Worm (Caenorhabditis elegans): Measurements from ENCODE around the gene Y55F3BR.1.

Gene Y55F3BR.1

DNA sequence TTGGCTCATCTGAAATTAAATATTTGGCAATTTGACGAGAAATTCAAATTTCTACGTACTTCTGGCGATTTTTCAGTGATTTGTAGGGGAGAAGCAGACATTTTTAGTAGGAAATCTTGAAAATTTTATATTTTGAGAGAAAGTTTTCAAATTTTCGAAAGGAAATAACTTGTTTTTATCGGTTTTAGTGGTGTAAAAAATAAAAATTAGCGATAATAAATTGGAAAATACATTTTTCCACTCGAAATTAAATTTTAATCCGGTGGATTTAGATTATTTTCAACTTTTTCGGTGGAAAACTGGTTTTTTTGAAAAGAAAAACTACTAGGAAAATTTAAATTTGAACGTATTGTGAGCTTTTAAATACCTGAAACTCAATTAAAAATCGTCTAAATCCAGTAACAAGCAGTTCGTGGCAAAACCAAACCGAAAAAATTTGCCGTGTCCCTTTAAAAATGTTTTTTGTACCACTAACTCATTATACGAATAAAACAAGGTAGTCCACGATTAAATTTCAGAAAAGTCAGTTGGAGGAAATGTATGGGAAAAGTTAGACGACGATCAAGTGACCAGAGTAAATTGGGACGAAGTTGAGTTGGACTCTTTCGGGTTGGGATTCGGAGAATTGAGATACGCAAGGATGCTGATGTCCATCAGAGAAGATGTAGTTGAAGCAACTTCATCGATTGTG is 42.6 kb upstream of the Y55F3BR.1 start, which contains the start of the genes madf-1 and Y55F3BR.10:
Gene madf-1, minus strand, starts transcription at position 101 of the 691 bp plus-strand sequence.
Gene Y55F3BR.10, plus strand, starts transcription at position 641 of the 691 bp plus-strand sequence.
- TF ChIP-seq tra-4 (tag; optimal IDR thresholded peaks at IDR 0.05) (no peak), F13C5.2 (tag; optimal IDR thresholded peaks at IDR 0.05) (no peak), ceh-13 (GFP tag; optimal IDR thresholded peaks at IDR 0.05) (no peak), aly-1 (tag; optimal IDR thresholded peaks at IDR 0.05) (no peak), scrt-1 (GFP tag; IDR thresholded peaks at IDR 0.05) (no peak), B0310.2 (tag; optimal IDR thresholded peaks at IDR 0.05) (no peak), pes-1 (GFP tag; IDR thresholded peaks at IDR 0.05) (no peak), flt-1 (GFP tag; IDR thresholded peaks at IDR 0.05) (no peak), ceh-36 (tag; optimal IDR thresholded peaks at IDR 0.05) (no peak), hmbx-1 (tag; optimal IDR thresholded peaks at IDR 0.05) (no peak), tbx-11 (GFP tag; IDR thresholded peaks at IDR 0.05) (no peak), hnd-1 (tag; optimal IDR thresholded peaks at IDR 0.05) (no peak), hmg-4 (GFP tag; optimal IDR thresholded peaks at IDR 0.05) (no peak), ets-7 (tag; optimal IDR thresholded peaks at IDR 0.05) (no peak), ama-1 (optimal IDR thresholded peaks at IDR 0.05) (no peak), tbx-37 (GFP tag; conservative IDR thresholded peaks at IDR 0.05) (no peak), sea-1 (GFP tag; conservative IDR thresholded peaks at IDR 0.05) (no peak)

DNA sequence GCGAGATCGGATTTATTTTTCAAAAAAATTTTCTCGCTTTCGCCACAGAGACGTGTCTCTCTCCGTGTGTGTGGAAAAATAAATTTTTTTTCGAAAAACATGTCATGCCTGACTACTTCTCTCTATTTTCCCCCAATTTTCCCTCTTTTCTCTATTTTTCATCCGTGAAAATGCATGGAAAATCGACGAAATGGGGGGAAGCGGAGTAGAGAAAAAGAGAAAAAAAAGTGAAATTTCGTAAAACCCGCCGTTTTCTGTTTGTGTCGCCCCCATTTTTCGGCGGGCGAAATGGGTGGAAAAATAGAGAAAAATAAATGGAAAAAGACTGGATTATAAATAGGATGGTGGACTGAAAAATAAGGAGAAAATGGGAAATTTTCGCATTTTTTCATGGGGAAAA is 41.1 kb upstream of the Y55F3BR.1 start:
- TF ChIP-seq hmg-4 (GFP tag; optimal IDR thresholded peaks at IDR 0.05) (no peak), tbx-11 (GFP tag; IDR thresholded peaks at IDR 0.05) (no peak), F13C5.2 (tag; optimal IDR thresholded peaks at IDR 0.05) (no peak), ets-7 (tag; optimal IDR thresholded peaks at IDR 0.05) (no peak), scrt-1 (GFP tag; IDR thresholded peaks at IDR 0.05) (no peak), tbx-37 (GFP tag; conservative IDR thresholded peaks at IDR 0.05) (no peak), hmbx-1 (tag; optimal IDR thresholded peaks at IDR 0.05) (no peak), ceh-36 (tag; optimal IDR thresholded peaks at IDR 0.05) (no peak), ceh-13 (GFP tag; optimal IDR thresholded peaks at IDR 0.05) (no peak), ama-1 (optimal IDR thresholded peaks at IDR 0.05) (no peak), aly-1 (tag; optimal IDR thresholded peaks at IDR 0.05) (no peak), sea-1 (GFP tag; conservative IDR thresholded peaks at IDR 0.05) (no peak)

DNA sequence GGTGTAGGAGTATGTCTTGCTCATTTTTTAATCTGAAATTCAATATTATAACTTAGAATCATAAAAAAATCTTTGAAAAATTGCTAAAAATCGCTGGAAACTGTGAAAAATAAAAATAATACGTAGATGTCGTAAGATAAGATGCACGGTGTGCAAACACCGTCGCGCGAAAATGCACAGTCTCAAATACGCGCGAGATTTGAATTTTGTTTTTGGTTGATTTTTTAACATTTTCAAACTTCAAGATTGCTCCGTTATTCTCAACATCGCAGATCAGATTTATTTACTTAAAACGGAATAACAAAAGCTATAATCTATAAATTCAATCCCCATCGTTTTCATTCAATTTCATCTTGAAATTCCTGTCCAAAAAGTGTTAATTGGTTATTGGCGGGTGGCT is 32.5 kb upstream of the Y55F3BR.1 start, which contains the start of gene Y55F3BR.6:
Gene Y55F3BR.6, minus strand, starts transcription at position 32 of the 400 bp plus-strand sequence.
- TF ChIP-seq ceh-13 (GFP tag; optimal IDR thresholded peaks at IDR 0.05): no peak

DNA sequence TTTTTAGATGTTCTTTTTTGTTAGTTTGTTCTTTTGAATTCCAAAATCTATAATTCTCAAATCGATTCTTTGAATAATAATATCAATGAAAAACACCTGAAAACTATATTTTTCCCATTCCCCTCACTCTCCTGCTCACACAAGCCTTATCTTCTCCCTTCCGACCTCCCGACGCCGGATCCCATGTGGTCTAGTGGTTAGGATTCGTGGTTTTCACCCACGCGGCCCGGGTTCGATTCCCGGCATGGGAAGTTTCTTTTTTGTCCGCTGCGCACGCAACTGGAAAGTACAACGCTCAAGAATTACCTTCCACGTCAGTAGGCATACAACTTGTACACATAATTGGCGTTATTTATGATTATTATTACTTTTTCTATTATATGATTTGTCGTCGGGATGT is 32.0 kb upstream of the Y55F3BR.1 start:
- TF ChIP-seq scrt-1 (GFP tag; IDR thresholded peaks at IDR 0.05) (peak; percentile 76; the same call in 1 of the 2 replicates), tbx-11 (GFP tag; IDR thresholded peaks at IDR 0.05) (peak; percentile 76), ama-1 (optimal IDR thresholded peaks at IDR 0.05) (no peak), F13C5.2 (tag; optimal IDR thresholded peaks at IDR 0.05) (peak; percentile 70), ceh-36 (tag; optimal IDR thresholded peaks at IDR 0.05) (peak; percentile 52), flt-1 (GFP tag; IDR thresholded peaks at IDR 0.05) (peak; percentile 62), pes-1 (GFP tag; IDR thresholded peaks at IDR 0.05) (peak; percentile 75), hnd-1 (tag; optimal IDR thresholded peaks at IDR 0.05) (peak; percentile 51), hmg-4 (GFP tag; optimal IDR thresholded peaks at IDR 0.05) (peak; percentile 45), ets-7 (tag; optimal IDR thresholded peaks at IDR 0.05) (no peak), ceh-13 (GFP tag; optimal IDR thresholded peaks at IDR 0.05) (peak; percentile 44), sea-1 (GFP tag; conservative IDR thresholded peaks at IDR 0.05) (peak; percentile 65; the same call in 1 of the 2 replicates), tra-4 (tag; optimal IDR thresholded peaks at IDR 0.05) (no peak), aly-1 (tag; optimal IDR thresholded peaks at IDR 0.05) (peak; percentile 41), hmbx-1 (tag; optimal IDR thresholded peaks at IDR 0.05) (no peak), tbx-37 (GFP tag; conservative IDR thresholded peaks at IDR 0.05) (peak; percentile 52; the same call in 1 of the 2 replicates), B0310.2 (tag; optimal IDR thresholded peaks at IDR 0.05) (peak; percentile 15)

DNA sequence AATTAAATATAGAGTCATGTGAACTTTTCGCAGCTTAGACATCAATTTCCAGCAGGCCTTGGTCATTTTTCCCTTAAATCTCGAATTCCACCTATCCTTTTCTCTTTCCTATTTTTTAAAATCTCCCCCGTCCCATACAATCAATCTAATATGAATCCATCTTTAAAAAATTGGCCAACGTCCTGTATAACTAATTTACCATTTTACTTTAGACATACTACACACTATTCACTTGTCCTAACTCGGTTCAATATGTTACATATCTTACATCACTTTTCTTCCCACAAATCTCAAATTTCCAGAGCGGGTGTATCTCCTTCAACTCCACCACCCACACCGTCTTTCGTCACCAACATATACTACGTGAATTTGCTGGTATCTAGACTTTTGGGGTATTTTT is 29.4 kb upstream of the Y55F3BR.1 start, which contains the start of gene lgc-33:
Gene lgc-33, plus strand, starts transcription at position 301 of the 400 bp plus-strand sequence.
- TF ChIP-seq tbx-37 (GFP tag; conservative IDR thresholded peaks at IDR 0.05) (no peak), ama-1 (optimal IDR thresholded peaks at IDR 0.05) (no peak), tbx-11 (GFP tag; IDR thresholded peaks at IDR 0.05) (no peak), scrt-1 (GFP tag; IDR thresholded peaks at IDR 0.05) (no peak), ceh-13 (GFP tag; optimal IDR thresholded peaks at IDR 0.05) (no peak), F13C5.2 (tag; optimal IDR thresholded peaks at IDR 0.05) (no peak), sea-1 (GFP tag; conservative IDR thresholded peaks at IDR 0.05) (no peak), aly-1 (tag; optimal IDR thresholded peaks at IDR 0.05) (no peak), hmbx-1 (tag; optimal IDR thresholded peaks at IDR 0.05) (no peak), tra-4 (tag; optimal IDR thresholded peaks at IDR 0.05) (no peak), flt-1 (GFP tag; IDR thresholded peaks at IDR 0.05) (no peak), B0310.2 (tag; optimal IDR thresholded peaks at IDR 0.05) (no peak), hnd-1 (tag; optimal IDR thresholded peaks at IDR 0.05) (no peak), ceh-36 (tag; optimal IDR thresholded peaks at IDR 0.05) (no peak), hmg-4 (GFP tag; optimal IDR thresholded peaks at IDR 0.05) (no peak), ets-7 (tag; optimal IDR thresholded peaks at IDR 0.05) (no peak)

DNA sequence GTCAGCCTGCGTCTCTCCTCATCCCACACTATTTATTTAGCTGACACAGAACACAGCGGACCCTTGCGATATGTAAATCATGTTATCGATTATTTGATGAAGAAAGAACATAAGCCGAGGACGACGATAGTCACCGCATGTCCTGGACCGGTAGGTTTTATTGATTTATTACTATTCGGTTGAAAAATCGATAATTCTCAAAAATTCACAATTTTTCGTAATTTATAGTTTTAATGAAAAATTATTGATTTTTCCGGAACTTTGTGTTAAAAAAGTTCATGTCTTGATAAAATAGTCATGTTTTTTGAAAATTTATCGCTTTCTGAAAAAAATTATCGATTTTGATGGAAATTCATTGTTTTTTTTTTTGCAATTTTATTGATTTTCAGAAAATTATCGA is 26.4 kb upstream of the Y55F3BR.1 start:
- TF ChIP-seq pes-1 (GFP tag; IDR thresholded peaks at IDR 0.05): no peak
- TF ChIP-seq hmg-4 (GFP tag; optimal IDR thresholded peaks at IDR 0.05): no peak
- no peak for TF ChIP-seq tra-4 (tag; optimal IDR thresholded peaks at IDR 0.05)
- TF ChIP-seq ama-1 (optimal IDR thresholded peaks at IDR 0.05): no peak
- no peak for TF ChIP-seq scrt-1 (GFP tag; IDR thresholded peaks at IDR 0.05)
- no peak for TF ChIP-seq B0310.2 (tag; optimal IDR thresholded peaks at IDR 0.05)
